Worm (Caenorhabditis elegans): ENCODE data around the gene F55C9.6.

ce11 chrV:19322387-19322786 is 25.8 kb upstream of the F55C9.6 start, which contains the start of gene C43D7.4:
- no peak for TF ChIP-seq unc-62 (GFP tag; optimal IDR thresholded peaks at IDR 0.05)
- TF ChIP-seq ceh-16 (tag; optimal IDR thresholded peaks at IDR 0.05): no peak

Measured in whole organism, L3 larva.